Fruit fly (Drosophila melanogaster) whole organism, embryonic: Measurements from ENCODE around the gene Suv3.
A peak's percentile ranks its signal among the peaks of the same experiment; 100 is the strongest.

ENCODE experiments used
- Abd-B ChIP-seq: fragments of 200-800 bp; sonication (Bioruptor generic); optimal IDR thresholded peaks from 2 replicates; lab custom pipeline; 2018; ENCODE audit warnings: missing biosample characterization, mild to moderate bottlenecking, missing genetic modification characterization, moderate library complexity
- Ada2b ChIP-seq: fragments of 200-800 bp; sonication (Bioruptor generic); IDR thresholded peaks from 2 replicates; pipeline ENCODE4 v1.3.6; 2022; ENCODE audit warnings: missing biosample characterization, missing genetic modification characterization
- Atf3 ChIP-seq: fragments of 200-800 bp; sonication (Bioruptor generic); optimal IDR thresholded peaks from 3 replicates; lab custom pipeline; 2016; ENCODE audit warnings: missing biosample characterization, missing genetic modification characterization
- Awh ChIP-seq: fragments of 200-800 bp; sonication (Bioruptor generic); IDR thresholded peaks from 2 replicates; pipeline ENCODE4, ENCODE4 v1.3.6; 2022; ENCODE audit warnings: missing biosample characterization, missing genetic modification characterization
- CG11093 ChIP-seq: fragments of 200-800 bp; sonication (Bioruptor generic); IDR thresholded peaks from 3 replicates; pipeline ENCODE4 v1.3.6; 2022; ENCODE audit warnings: missing biosample characterization, missing genetic modification characterization
- CG12219 ChIP-seq: fragments of 200-800 bp; sonication (Bioruptor generic); optimal IDR thresholded peaks from 3 replicates; lab custom pipeline; 2018; ENCODE audit warnings: missing biosample characterization, mild to moderate bottlenecking, missing genetic modification characterization
- CG1233 ChIP-seq: fragments of 200-800 bp; sonication (Bioruptor generic); optimal IDR thresholded peaks from 4 replicates; lab custom pipeline; 2018; ENCODE audit warnings: missing biosample characterization, mild to moderate bottlenecking, missing genetic modification characterization
- CG1603 ChIP-seq: fragments of 200-800 bp; sonication (Bioruptor generic); optimal IDR thresholded peaks from 2 replicates; lab custom pipeline; 2019; ENCODE audit warnings: missing biosample characterization, mild to moderate bottlenecking, missing genetic modification characterization, moderate library complexity
- CG17568 ChIP-seq: fragments of 200-800 bp; sonication (Bioruptor generic); optimal IDR thresholded peaks from 2 replicates; lab custom pipeline; 2018; ENCODE audit warnings: missing biosample characterization, mild to moderate bottlenecking, missing genetic modification characterization, moderate library complexity
- CG17802 ChIP-seq: fragments of 200-800 bp; sonication (Bioruptor generic); optimal IDR thresholded peaks from 2 replicates; lab custom pipeline; 2018; ENCODE audit warnings: missing biosample characterization, mild to moderate bottlenecking, missing genetic modification characterization, moderate library complexity
- CG18599 ChIP-seq: fragments of 200-800 bp; sonication (Bioruptor generic); optimal IDR thresholded peaks from 3 replicates; lab custom pipeline; 2017; ENCODE audit warnings: missing biosample characterization, missing genetic modification characterization, mild to moderate bottlenecking, moderate library complexity, missing genetic modification reagents
- CG2116 ChIP-seq: fragments of 200-800 bp; sonication (Bioruptor generic); optimal IDR thresholded peaks from 3 replicates; lab custom pipeline; 2018; ENCODE audit warnings: missing biosample characterization, mild to moderate bottlenecking, missing genetic modification characterization
- CG2120 ChIP-seq: fragments of 200-800 bp; sonication (Bioruptor generic); optimal IDR thresholded peaks from 3 replicates; lab custom pipeline; 2016; ENCODE audit warnings: missing biosample characterization, missing genetic modification characterization
- CG42726 ChIP-seq: fragments of 200-800 bp; sonication (Bioruptor generic); IDR thresholded peaks from 2 replicates; pipeline ENCODE4 v1.3.6; 2022; ENCODE audit warnings: missing biosample characterization, missing genetic modification characterization; ENCODE audit not compliant: partially characterized antibody
- CG6689 ChIP-seq: fragments of 200-800 bp; sonication (Bioruptor generic); IDR thresholded peaks from 2 replicates; pipeline ENCODE4 v1.3.6; 2022; ENCODE audit warnings: missing biosample characterization, missing genetic modification characterization
- CG7271 ChIP-seq: fragments of 200-800 bp; sonication (Bioruptor generic); optimal IDR thresholded peaks from 2 replicates; lab custom pipeline; 2018; ENCODE audit warnings: missing biosample characterization, mild to moderate bottlenecking, missing genetic modification characterization, moderate library complexity
- CG7357 ChIP-seq: fragments of 200-800 bp; sonication (Bioruptor generic); IDR thresholded peaks from 3 replicates; pipeline ENCODE4 v1.3.6; 2022; ENCODE audit warnings: missing biosample characterization, missing genetic modification characterization
- CG8765 ChIP-seq: fragments of 200-800 bp; sonication (Bioruptor generic); IDR thresholded peaks from 2 replicates; pipeline ENCODE4 v1.3.6; 2022; ENCODE audit warnings: missing biosample characterization, missing genetic modification characterization
- CG8944 ChIP-seq: fragments of 200-800 bp; sonication (Bioruptor generic); optimal IDR thresholded peaks from 3 replicates; lab custom pipeline; 2016; ENCODE audit warnings: missing biosample characterization, missing genetic modification characterization
- CrebB ChIP-seq: fragments of 200-800 bp; sonication (Bioruptor generic); optimal IDR thresholded peaks from 3 replicates; lab custom pipeline; 2018; ENCODE audit warnings: missing biosample characterization, mild to moderate bottlenecking, missing genetic modification characterization
- Ets97D ChIP-seq: fragments of 200-800 bp; sonication (Bioruptor generic); optimal IDR thresholded peaks from 3 replicates; lab custom pipeline; 2016; ENCODE audit warnings: missing biosample characterization, missing genetic modification characterization
- Gug ChIP-seq: fragments of 200-800 bp; sonication (Bioruptor generic); IDR thresholded peaks from 4 replicates; pipeline ENCODE4 v1.3.6; 2022; ENCODE audit warnings: missing biosample characterization, missing genetic modification characterization
- HLH3B ChIP-seq: fragments of 200-800 bp; sonication (Bioruptor generic); IDR thresholded peaks from 2 replicates; pipeline ENCODE4 v1.3.6; 2022; ENCODE audit warnings: missing biosample characterization, missing genetic modification characterization
- HLHmδ ChIP-seq: fragments of 200-800 bp; sonication (Bioruptor generic); optimal IDR thresholded peaks from 2 replicates; lab custom pipeline; 2018; ENCODE audit warnings: missing biosample characterization, mild to moderate bottlenecking, missing genetic modification characterization, moderate library complexity
- HmgZ ChIP-seq: fragments of 200-800 bp; sonication (Bioruptor generic); optimal IDR thresholded peaks from 2 replicates; lab custom pipeline; 2018; ENCODE audit warnings: missing biosample characterization, mild to moderate bottlenecking, missing genetic modification characterization
- Hmx ChIP-seq: fragments of 200-800 bp; sonication (Bioruptor generic); optimal IDR thresholded peaks from 2 replicates; lab custom pipeline; 2016; ENCODE audit warnings: missing biosample characterization, missing genetic modification characterization
- Mad ChIP-seq: fragments of 200-800 bp; sonication (Bioruptor generic); optimal IDR thresholded peaks from 2 replicates; lab custom pipeline; 2016; ENCODE audit warnings: missing biosample characterization, missing genetic modification characterization
- Max ChIP-seq: fragments of 200-800 bp; sonication (Bioruptor generic); optimal IDR thresholded peaks from 2 replicates; lab custom pipeline; 2016; ENCODE audit warnings: missing biosample characterization, mild to moderate bottlenecking, missing genetic modification characterization
- Neu2 ChIP-seq: fragments of 200-800 bp; sonication (Bioruptor generic); optimal IDR thresholded peaks from 3 replicates; lab custom pipeline; 2016; ENCODE audit warnings: missing biosample characterization, missing genetic modification characterization, borderline replicate concordance
- Ravus ChIP-seq: fragments of 200-800 bp; sonication (Bioruptor generic); IDR thresholded peaks from 2 replicates; pipeline ENCODE4 v1.3.6; 2022; ENCODE audit warnings: missing biosample characterization, missing genetic modification characterization
- Xbp1 ChIP-seq: fragments of 200-800 bp; sonication (Bioruptor generic); optimal IDR thresholded peaks from 3 replicates; lab custom pipeline; 2016; ENCODE audit warnings: missing biosample characterization, mild to moderate bottlenecking, missing genetic modification characterization
- ara ChIP-seq: fragments of 200-800 bp; sonication (Bioruptor generic); IDR thresholded peaks from 2 replicates; pipeline ENCODE4 v1.3.6; 2022; ENCODE audit warnings: missing biosample characterization, missing genetic modification characterization
- bcd ChIP-seq: fragments of 200-800 bp; sonication (Bioruptor generic); optimal IDR thresholded peaks from 2 replicates; lab custom pipeline; 2017; ENCODE audit warnings: missing biosample characterization, mild to moderate bottlenecking, missing genetic modification characterization
- dmrt11E ChIP-seq: fragments of 200-800 bp; sonication (Bioruptor generic); optimal IDR thresholded peaks from 3 replicates; lab custom pipeline; 2018; ENCODE audit warnings: missing biosample characterization, mild to moderate bottlenecking, missing genetic modification characterization, moderate library complexity
- fd96Cb ChIP-seq: fragments of 200-800 bp; sonication (Bioruptor generic); optimal IDR thresholded peaks from 2 replicates; lab custom pipeline; 2018; ENCODE audit warnings: missing biosample characterization, mild to moderate bottlenecking, missing genetic modification characterization, moderate library complexity
- gro ChIP-seq: fragments of 200-800 bp; sonication (Bioruptor generic); optimal IDR thresholded peaks from 2 replicates; lab custom pipeline; 2016; ENCODE audit warnings: missing biosample characterization, missing genetic modification characterization
- hb ChIP-seq: fragments of 200-800 bp; sonication (Bioruptor generic); IDR thresholded peaks from 3 replicates; pipeline ENCODE4 v1.3.6; 2022; ENCODE audit warnings: missing biosample characterization, missing genetic modification characterization; ENCODE audit not compliant: partially characterized antibody
- her ChIP-seq: fragments of 200-800 bp; sonication (Bioruptor generic); optimal IDR thresholded peaks from 2 replicates; lab custom pipeline; 2016; ENCODE audit warnings: missing biosample characterization, missing genetic modification characterization
- inv ChIP-seq: fragments of 200-800 bp; sonication (Bioruptor generic); IDR thresholded peaks from 2 replicates; pipeline ENCODE4 v1.3.6; 2022; ENCODE audit warnings: missing biosample characterization, missing genetic modification characterization; ENCODE audit not compliant: partially characterized antibody
- mam ChIP-seq: fragments of 200-800 bp; sonication (Bioruptor generic); optimal IDR thresholded peaks from 3 replicates; lab custom pipeline; 2016; ENCODE audit warnings: missing biosample characterization, missing genetic modification characterization
- p53 ChIP-seq: fragments of 200-800 bp; sonication (Bioruptor generic); optimal IDR thresholded peaks from 2 replicates; lab custom pipeline; 2016; ENCODE audit warnings: missing biosample characterization, missing genetic modification characterization
- pita ChIP-seq: fragments of 200-800 bp; sonication (Bioruptor generic); optimal IDR thresholded peaks from 2 replicates; lab custom pipeline; 2017; ENCODE audit warnings: missing biosample characterization, mild to moderate bottlenecking, missing genetic modification characterization
- psq ChIP-seq: fragments of 200-800 bp; sonication (Bioruptor generic); optimal IDR thresholded peaks from 2 replicates; lab custom pipeline; 2017; ENCODE audit warnings: missing biosample characterization, missing genetic modification characterization
- sens ChIP-seq: fragments of 200-800 bp; sonication (Bioruptor generic); peaks from one replicate; lab custom pipeline; 2016; ENCODE audit warnings: missing biosample characterization, missing genetic modification characterization
- tgo ChIP-seq: fragments of 200-800 bp; sonication (Bioruptor generic); IDR thresholded peaks from 3 replicates; pipeline ENCODE4 v1.3.6; 2022; ENCODE audit warnings: missing biosample characterization, missing genetic modification characterization
- tin ChIP-seq: fragments of 200-800 bp; sonication (Bioruptor generic); optimal IDR thresholded peaks from 3 replicates; lab custom pipeline; 2016; ENCODE audit warnings: missing biosample characterization, missing genetic modification characterization
- toy ChIP-seq: fragments of 200-800 bp; sonication (Bioruptor generic); IDR thresholded peaks from 2 replicates; pipeline ENCODE4 v1.3.6; 2022; ENCODE audit warnings: missing biosample characterization, missing genetic modification characterization
- unpg ChIP-seq: fragments of 200-800 bp; sonication (Bioruptor generic); optimal IDR thresholded peaks from 3 replicates; lab custom pipeline; 2018; ENCODE audit warnings: missing biosample characterization, mild to moderate bottlenecking, missing genetic modification characterization, moderate library complexity
- vnd ChIP-seq: fragments of 200-800 bp; sonication (Bioruptor generic); IDR thresholded peaks from 3 replicates; pipeline ENCODE4 v1.3.6; 2022; ENCODE audit warnings: missing biosample characterization, missing genetic modification characterization; ENCODE audit not compliant: partially characterized antibody
- wdn ChIP-seq: fragments of 200-800 bp; sonication (Bioruptor generic); IDR thresholded peaks from 2 replicates; pipeline ENCODE4 v1.3.6; 2022; ENCODE audit warnings: missing biosample characterization, missing genetic modification characterization
- zfh1 ChIP-seq: fragments of 200-800 bp; sonication (Bioruptor generic); IDR thresholded peaks from 3 replicates; pipeline ENCODE4 v1.3.6; 2022; ENCODE audit warnings: missing biosample characterization, missing genetic modification characterization

Suv3 gene

DNA sequence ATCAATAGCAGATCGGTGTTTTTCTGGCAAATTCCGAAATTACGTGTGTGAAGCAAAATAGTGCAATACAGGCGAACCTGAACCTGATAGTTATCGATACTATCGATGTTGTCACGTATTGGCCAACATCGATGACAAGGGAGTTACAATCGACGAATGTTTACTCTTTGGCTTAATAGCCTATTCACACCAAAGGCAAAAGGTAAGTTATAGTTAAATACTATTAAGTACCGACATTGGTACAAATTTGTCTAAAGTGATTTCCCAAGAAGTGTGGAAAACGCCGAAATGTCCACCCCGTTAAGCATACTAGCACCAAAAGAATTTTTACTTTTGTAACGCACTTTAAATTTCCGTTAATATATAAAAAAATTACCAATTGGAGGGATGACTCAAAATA lies 22.6 kb downstream of the Suv3 start, which contains the start of gene CG9776 (continued):
- TF ChIP-seq Atf3 (GFP tag; lab: Kevin White, UChicago) (peak; percentile 60), vnd (GFP tag; lab: Robert Waterston, UW) (peak; percentile 97), CrebB (peak; percentile 29), wdn (peak; percentile 63; the same call in 1 of the 2 replicates), Ravus (no peak), Awh (GFP tag; lab: Robert Waterston, UW) (no peak; the same call in 1 of the 2 replicates), CG11093 (GFP tag; lab: Robert Waterston, UW) (0 out of 3 replicates have a peak, but pooled peaks have one; percentile 13), HLH3B (GFP tag; lab: Robert Waterston, UW) (peak; percentile 43), CG7357 (peak; percentile 98), hb (GFP tag; lab: Robert Waterston, UW) (peak; percentile 97), HLHmδ (GFP tag; lab: Kevin White, UChicago) (no peak), her (GFP tag; lab: Kevin White, UChicago) (peak; percentile 50), CG7271 (peak; percentile 50), Ets97D (GFP tag; lab: Kevin White, UChicago) (peak; percentile 78), unpg (GFP tag; lab: Kevin White, UChicago) (no peak), Hmx (GFP tag; lab: Kevin White, UChicago) (no peak), CG18599 (no peak), CG12219 (no peak), Xbp1 (GFP tag; lab: Kevin White, UChicago) (peak; percentile 78), Neu2 (GFP tag; lab: Kevin White, UChicago) (peak; percentile 70), CG17568 (GFP tag; lab: Kevin White, UChicago) (no peak), Mad (peak; percentile 44), fd96Cb (tag; lab: Kevin White, UChicago) (peak; percentile 46), CG1233 (GFP tag; lab: Kevin White, UChicago) (peak; percentile 37), mam (GFP tag; lab: Kevin White, UChicago) (peak; percentile 75), tin (peak; percentile 47), CG8944 (GFP tag; lab: Kevin White, UChicago) (peak; percentile 40), Abd-B (GFP tag; lab: Kevin White, UChicago) (no peak), ara (GFP tag; lab: Robert Waterston, UW) (peak; percentile 63; the same call in 1 of the 2 replicates), tgo (peak; percentile 51; the same call in 2 of the 3 replicates), CG42726 (GFP tag; lab: Robert Waterston, UW) (peak; percentile 97), HmgZ (tag; lab: Kevin White, UChicago) (peak; percentile 89), p53 (GFP tag; lab: Kevin White, UChicago) (peak; percentile 74), inv (peak; percentile 98), CG2120 (GFP tag; lab: Kevin White, UChicago) (peak; percentile 78), Max (GFP tag; lab: Kevin White, UChicago) (peak; percentile 64), CG1603 (peak; percentile 95), CG17802 (tag; lab: Kevin White, UChicago) (peak; percentile 96), dmrt11E (tag; lab: Kevin White, UChicago) (peak; percentile 65), psq (GFP tag; lab: Kevin White, UChicago) (peak; percentile 20), zfh1 (GFP tag; lab: Robert Waterston, UW) (peak; percentile 61; the same call in 1 of the 3 replicates), pita (GFP tag; lab: Kevin White, UChicago) (no peak), toy (GFP tag; lab: Robert Waterston, UW) (no peak), CG2116 (GFP tag; lab: Kevin White, UChicago) (peak; percentile 85), bcd (GFP tag; lab: Kevin White, UChicago) (no peak), Gug (GFP tag; lab: Robert Waterston, UW) (peak; percentile 47; the same call in 3 of the 4 replicates), CG6689 (GFP tag; lab: Robert Waterston, UW) (no peak), sens (GFP tag; lab: Kevin White, UChicago) (peak; percentile 91), gro (GFP tag; lab: Kevin White, UChicago) (peak; percentile 67), CG8765 (0 out of 2 replicates have a peak, but pooled peaks have one; percentile 38), Ada2b (GFP tag; lab: Robert Waterston, UW) (0 out of 2 replicates have a peak, but pooled peaks have one; percentile 14)
